Worm (Caenorhabditis elegans) whole organism, midembryonic: ENCODE measurements around the gene col-109.

Source experiments
- flt-1 ChIP-seq: fragments of 200-800 bp; sonication (Bioruptor generic); IDR thresholded peaks from 2 replicates; pipeline ENCODE4 v1.3.6; 2022; ENCODE audit warnings: missing genetic modification characterization, missing compliant biosample characterization
- klf-2 ChIP-seq: fragments of 200-800 bp; sonication (Bioruptor generic); conservative IDR thresholded peaks from 2 replicates; pipeline ENCODE4 v1.3.6; 2022; ENCODE audit warnings: missing genetic modification reagents, missing genetic modification characterization, missing compliant biosample characterization

ce11 chrIV:1837134-1837533 is 17.1 kb upstream of the col-109 start:
- TF ChIP-seq flt-1 (GFP tag; lab: Robert Waterston, UW) (no peak), klf-2 (GFP tag; lab: Robert Waterston, UW) (no peak)
